Fruit fly (Drosophila melanogaster) whole organism, pupa: ENCODE results near the gene CG11350.

Source experiments
- CG12605 ChIP-seq: fragments of 200-800 bp; sonication (Bioruptor generic); IDR thresholded peaks from 2 replicates; pipeline ENCODE4 v1.3.6; 2022; ENCODE audit warnings: missing biosample characterization, missing genetic modification characterization
- CG15710 ChIP-seq: fragments of 200-800 bp; sonication (Bioruptor generic); optimal IDR thresholded peaks from 2 replicates; lab custom pipeline; 2018; ENCODE audit warnings: missing biosample characterization, mild to moderate bottlenecking, missing genetic modification characterization, moderate library complexity
- CG8301 ChIP-seq: fragments of 200-800 bp; sonication (Bioruptor generic); optimal IDR thresholded peaks from 2 replicates; lab custom pipeline; 2018; ENCODE audit warnings: missing biosample characterization, mild to moderate bottlenecking, missing genetic modification characterization
- Ets98B ChIP-seq: fragments of 200-800 bp; sonication (Bioruptor generic); IDR thresholded peaks from 2 replicates; pipeline ENCODE4 v1.3.6; 2022; ENCODE audit warnings: missing biosample characterization, missing genetic modification characterization
- Pif1A ChIP-seq: fragments of 200-800 bp; sonication (Bioruptor generic); optimal IDR thresholded peaks from 3 replicates; lab custom pipeline; 2016; ENCODE audit warnings: missing biosample characterization, missing genetic modification characterization

DNA sequence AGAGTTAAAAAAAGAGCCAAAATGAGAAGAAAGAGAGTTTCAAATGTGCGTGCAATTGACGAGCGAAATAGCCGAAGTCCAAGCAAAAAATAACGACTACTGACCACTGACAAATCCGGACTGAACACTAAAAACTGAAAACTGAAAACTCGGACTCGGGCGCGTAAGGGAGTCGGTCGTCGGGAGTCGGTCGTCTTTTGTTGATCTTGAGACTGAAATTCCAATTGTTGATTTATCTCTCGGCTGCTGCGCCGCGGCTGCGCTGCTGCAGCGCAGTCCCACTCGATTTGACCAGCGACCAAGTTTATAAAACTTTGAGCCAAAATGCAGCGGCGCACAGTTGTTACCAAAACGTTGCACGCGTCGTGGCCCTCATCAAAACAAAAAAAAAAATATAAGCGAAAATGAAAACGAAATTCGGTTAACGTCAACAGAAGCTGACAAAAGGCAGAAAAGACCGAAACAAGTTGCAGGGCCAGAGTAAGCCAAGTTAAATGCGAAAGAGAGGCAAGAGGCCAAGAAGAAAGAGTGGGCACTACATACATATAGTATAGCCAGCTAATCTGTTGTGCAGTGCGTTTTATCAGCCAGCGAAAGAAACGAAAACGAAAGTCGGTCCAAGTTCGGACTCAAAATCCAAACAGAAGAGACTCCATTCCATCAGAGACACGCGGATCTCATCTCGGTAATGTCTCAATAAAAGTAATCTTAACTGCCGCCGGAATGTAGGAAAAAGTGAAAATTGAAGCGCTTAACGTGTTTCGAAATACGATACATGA lies 50.4 kb downstream of the CG11350 start, which contains the start of gene CG11353:
- TF ChIP-seq CG12605 (GFP tag; lab: Robert Waterston, UW) = no peak
- TF ChIP-seq Pif1A = no peak
- TF ChIP-seq CG15710 = no peak
- TF ChIP-seq Ets98B (GFP tag; lab: Robert Waterston, UW) = no peak
- no peak for TF ChIP-seq CG8301 (tag; lab: Kevin White, UChicago)
